Fruit fly (Drosophila melanogaster) Kc167 (cell line): Measurements from ENCODE around the gene nAChRalpha5.

Source experiments
- Myc ChIP-seq: fragments of >200 bp; optimal IDR thresholded peaks from 2 replicates; lab custom pipeline; 2017; ENCODE audit warnings: missing external identifiers
- Sin3A ChIP-seq: fragments of >200 bp; optimal IDR thresholded peaks from 2 replicates; lab custom pipeline; 2018; ENCODE audit warnings: missing external identifiers
- h ChIP-seq: fragments of >200 bp; optimal IDR thresholded peaks from 3 replicates; lab custom pipeline; 2018; ENCODE audit warnings: missing external identifiers
- insv ChIP-seq: fragments of >200 bp; optimal IDR thresholded peaks from 3 replicates; lab custom pipeline; 2018; ENCODE audit warnings: missing external identifiers
- psq ChIP-seq: fragments of >200 bp; optimal IDR thresholded peaks from 2 replicates; lab custom pipeline; 2017; ENCODE audit warnings: missing external identifiers
- ttk ChIP-seq: sonication (Bioruptor generic); optimal IDR thresholded peaks from 2 replicates; lab custom pipeline; 2017; ENCODE audit warnings: missing external identifiers

Gene nAChRalpha5

DNA sequence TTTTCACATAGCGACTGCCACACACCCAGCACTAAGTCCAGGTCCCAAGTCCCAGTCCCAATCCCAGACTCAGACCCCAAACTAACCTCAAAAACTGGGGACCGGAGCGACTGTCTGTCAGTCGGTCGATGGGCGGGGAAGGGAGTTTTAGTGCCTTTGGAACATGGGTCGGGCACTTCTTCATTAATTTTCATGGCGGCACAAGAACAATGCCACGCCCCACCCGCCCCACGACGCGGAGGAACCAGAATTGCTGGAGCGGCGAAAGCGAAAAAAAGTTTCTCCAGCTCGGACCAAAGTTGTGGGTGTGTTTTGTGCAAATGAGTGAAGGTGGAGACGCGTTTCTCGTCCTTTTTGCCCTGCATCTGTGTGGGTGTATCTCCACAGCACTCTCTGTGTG lies 73.2 kb downstream of the nAChRalpha5 start:
- TF ChIP-seq insv (lab: Kevin White, UChicago) (no peak), ttk (lab: Kevin White, UChicago) (no peak), Myc (lab: Kevin White, UChicago) (no peak), psq (lab: Kevin White, UChicago) (no peak), h (lab: Kevin White, UChicago) (no peak), Sin3A (lab: Kevin White, UChicago) (no peak)

DNA sequence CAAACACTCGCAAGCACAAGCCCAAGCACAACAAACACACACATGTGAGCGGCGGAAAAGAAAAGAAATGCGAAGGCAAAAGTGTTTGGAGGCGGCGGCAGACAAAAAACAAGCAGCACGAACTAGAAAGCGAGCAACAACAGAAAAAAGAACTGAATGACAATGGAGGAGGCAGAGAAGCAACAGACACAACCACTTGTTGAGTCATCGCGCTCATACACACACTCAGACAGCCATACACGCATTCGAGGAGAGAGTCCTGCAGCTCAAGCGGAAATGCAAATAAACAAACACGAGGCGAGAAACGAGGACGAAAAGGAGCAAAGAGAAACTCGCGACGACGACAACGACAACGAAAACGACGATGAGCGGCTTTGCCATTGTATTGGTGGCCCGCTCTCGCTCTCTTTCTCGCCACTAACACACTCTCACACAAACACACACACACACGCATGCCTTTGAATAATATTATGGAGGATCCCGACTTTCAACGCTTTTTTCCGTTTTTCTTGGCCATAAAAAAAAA lies 76.1 kb downstream of the nAChRalpha5 start:
- TF ChIP-seq Myc (lab: Kevin White, UChicago), result no peak
- no peak for TF ChIP-seq Sin3A (lab: Kevin White, UChicago)
- no peak for TF ChIP-seq h (lab: Kevin White, UChicago)
- no peak for TF ChIP-seq psq (lab: Kevin White, UChicago)
- TF ChIP-seq insv (lab: Kevin White, UChicago), result no peak
- no peak for TF ChIP-seq ttk (lab: Kevin White, UChicago)

DNA sequence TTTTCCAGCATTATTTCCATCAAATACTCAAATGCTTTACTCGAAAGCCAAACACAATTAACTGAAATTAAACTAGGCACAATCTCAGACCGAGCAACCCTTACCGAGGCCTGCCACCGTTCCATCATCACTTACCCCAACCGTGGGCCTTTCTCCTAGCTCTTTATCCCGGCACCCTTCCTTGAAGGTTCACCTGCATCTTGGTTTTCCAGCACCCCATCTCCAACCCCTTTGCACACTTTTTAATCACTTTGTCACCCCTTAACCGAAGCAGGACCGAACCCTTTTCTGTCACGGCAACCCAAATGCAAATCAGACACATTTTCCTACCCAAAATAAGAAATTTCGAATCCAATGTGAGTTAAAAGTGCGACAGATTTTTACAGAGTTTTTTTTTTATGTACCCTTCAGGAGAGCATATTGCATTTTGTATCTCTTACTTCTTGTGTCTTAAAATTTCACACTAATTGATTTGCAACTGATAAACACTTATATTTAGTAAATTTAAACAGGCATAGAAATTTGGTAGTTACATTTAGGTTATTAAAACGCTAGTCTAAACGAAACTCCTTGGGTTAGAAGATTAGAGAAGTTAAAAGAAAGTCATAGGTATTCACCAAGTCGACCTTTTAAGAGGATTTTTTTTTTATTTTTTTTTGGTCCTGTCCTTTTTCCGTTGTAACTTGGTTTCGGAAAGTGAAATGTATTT lies 80.9 kb downstream of the nAChRalpha5 start:
- TF ChIP-seq ttk (lab: Kevin White, UChicago) (no peak), Myc (lab: Kevin White, UChicago) (no peak), insv (lab: Kevin White, UChicago) (no peak), Sin3A (lab: Kevin White, UChicago) (no peak), psq (lab: Kevin White, UChicago) (no peak), h (lab: Kevin White, UChicago) (no peak)

DNA sequence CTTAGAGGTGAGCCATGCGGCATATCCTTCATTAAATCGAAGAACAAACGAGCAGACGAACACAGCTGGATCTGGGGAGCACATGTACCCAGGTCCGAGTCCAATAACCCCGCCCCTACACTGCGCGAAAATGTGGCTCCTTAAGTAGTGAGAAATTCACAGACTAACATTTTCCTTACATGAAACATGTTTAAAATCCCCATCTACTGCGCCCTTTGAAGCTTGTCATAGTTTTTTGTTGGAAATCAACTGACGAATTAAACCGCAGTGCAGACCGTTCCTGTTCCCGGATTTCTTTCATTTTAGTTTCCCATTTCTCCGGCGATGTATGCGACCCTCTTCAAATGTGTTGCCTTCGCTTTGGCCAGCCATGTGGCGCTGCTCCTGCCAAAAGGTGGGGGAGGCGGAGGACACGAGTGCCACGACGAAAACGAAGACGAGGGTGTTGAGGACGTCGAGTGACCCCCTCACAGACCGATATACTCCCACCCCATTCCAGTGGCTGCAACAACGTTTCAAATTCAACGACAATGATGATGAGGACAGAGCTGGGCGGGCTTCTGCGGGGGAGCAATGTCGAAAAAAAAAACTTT lies 82.9 kb downstream of the nAChRalpha5 start:
- no peak for TF ChIP-seq psq (lab: Kevin White, UChicago)
- TF ChIP-seq ttk (lab: Kevin White, UChicago), result no peak
- TF ChIP-seq h (lab: Kevin White, UChicago), result no peak
- TF ChIP-seq Sin3A (lab: Kevin White, UChicago), result no peak
- TF ChIP-seq Myc (lab: Kevin White, UChicago), result no peak
- TF ChIP-seq insv (lab: Kevin White, UChicago), result no peak

DNA sequence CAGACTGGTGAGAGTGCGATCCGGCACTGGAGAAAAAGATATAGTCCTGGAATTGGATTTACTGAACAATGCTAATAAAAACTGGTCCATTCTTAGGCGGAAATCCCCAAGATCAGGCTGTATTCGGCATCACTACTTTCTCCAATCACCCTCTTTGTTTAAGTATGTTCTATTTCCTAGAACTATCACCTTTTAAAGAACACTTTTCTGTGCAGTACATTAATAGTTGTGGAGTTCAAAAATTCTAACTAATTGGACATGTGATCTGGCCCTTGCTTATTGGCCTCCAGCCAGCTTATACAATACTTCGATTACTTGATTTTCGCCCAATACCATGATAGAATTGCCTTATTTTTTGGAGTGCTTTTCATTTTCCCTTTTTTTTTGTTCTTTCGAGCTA lies 83.6 kb downstream of the nAChRalpha5 start:
- TF ChIP-seq ttk (lab: Kevin White, UChicago), result no peak
- TF ChIP-seq Myc (lab: Kevin White, UChicago), result no peak

DNA sequence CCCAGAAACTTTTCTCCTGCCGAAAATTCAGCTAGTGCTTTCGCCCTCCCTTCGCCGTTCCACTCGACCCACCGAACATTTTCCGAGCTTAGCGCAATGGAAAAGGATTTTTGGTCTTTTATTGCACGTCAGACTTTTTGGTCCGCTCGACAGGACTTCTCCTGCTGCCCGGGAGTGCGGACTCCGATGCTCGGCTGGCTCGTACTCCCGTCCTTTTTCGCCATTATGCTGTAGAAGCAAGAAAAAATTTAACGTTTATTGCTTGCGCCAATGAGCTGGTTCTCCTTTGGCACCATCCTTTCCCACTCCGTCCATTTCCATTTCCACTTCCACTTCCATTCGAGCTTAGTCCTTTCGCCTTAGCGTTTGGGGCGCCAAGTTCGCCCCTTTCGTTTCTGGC lies 85.7 kb downstream of the nAChRalpha5 start:
- TF ChIP-seq ttk (lab: Kevin White, UChicago) (no peak), psq (lab: Kevin White, UChicago) (no peak), h (lab: Kevin White, UChicago) (no peak), Sin3A (lab: Kevin White, UChicago) (no peak), insv (lab: Kevin White, UChicago) (no peak), Myc (lab: Kevin White, UChicago) (no peak)

DNA sequence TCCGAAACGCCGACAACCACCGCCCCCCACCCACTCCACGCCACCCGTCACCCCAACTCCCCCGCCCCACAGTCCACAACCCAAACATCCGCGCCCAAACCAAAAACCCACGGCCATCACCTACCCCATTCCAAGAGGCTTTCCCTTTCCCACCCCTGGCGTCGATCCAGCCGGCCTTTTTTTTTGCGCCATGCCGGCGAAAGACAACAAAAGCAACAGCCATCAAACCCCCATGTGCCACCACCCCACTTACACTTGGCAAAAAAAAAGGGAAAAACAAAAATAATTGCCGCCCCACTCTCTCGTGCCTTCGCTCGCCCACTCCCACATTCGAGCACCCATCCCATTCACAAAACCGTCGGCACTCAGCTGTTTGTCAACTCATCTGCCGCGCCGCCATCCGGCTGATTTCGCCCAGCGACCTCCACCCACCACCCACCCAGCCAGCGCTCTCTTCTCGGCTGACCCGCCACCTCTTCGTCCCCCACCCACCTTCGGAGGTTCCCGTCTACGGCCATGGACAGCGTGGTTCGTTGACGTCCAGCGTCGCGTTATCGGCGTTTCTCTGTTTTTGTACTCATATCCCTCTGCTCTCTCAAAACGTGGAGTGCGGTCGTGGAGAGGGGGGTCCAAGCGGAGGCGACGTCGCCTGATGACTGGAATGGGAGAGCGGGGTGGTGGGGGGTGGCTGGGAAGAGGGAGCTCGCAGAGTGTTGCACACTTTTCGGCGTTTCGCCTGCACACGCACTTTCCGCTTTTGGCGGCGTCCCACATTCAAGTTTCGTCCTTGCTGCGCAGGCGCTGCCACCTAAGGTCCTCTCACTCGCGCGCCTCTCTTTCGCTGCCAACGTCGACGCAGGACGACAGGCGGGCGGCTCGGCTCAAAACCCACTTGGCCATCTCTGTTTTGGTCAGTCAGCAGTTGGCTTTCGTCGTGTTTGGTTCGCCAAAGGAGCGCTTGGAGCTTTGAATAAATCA lies 93.9 kb downstream of the nAChRalpha5 start:
- TF ChIP-seq psq (lab: Kevin White, UChicago) (no peak), Myc (lab: Kevin White, UChicago) (no peak), ttk (lab: Kevin White, UChicago) (no peak), Sin3A (lab: Kevin White, UChicago) (no peak), h (lab: Kevin White, UChicago) (no peak), insv (lab: Kevin White, UChicago) (no peak)

DNA sequence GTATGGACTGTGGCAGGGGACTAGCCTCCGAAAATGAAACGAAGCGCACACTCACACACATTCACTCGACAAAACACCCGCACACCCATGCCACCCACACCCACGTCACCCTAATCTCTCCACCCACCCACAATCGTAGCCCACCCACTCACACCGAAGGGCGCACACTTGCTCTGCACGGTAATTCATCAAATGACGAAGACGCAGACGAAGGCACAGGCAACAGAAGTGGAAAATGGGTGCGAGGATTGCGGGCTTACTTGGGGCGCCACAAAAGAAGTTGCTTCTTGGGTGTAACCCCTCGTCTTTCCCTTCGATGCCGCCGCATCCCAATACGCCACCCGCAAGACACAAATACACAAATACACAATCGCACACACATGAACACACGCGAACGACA lies 96.2 kb downstream of the nAChRalpha5 start:
- TF ChIP-seq psq (lab: Kevin White, UChicago) (no peak), insv (lab: Kevin White, UChicago) (no peak), h (lab: Kevin White, UChicago) (no peak), Myc (lab: Kevin White, UChicago) (no peak), Sin3A (lab: Kevin White, UChicago) (no peak), ttk (lab: Kevin White, UChicago) (no peak)

DNA sequence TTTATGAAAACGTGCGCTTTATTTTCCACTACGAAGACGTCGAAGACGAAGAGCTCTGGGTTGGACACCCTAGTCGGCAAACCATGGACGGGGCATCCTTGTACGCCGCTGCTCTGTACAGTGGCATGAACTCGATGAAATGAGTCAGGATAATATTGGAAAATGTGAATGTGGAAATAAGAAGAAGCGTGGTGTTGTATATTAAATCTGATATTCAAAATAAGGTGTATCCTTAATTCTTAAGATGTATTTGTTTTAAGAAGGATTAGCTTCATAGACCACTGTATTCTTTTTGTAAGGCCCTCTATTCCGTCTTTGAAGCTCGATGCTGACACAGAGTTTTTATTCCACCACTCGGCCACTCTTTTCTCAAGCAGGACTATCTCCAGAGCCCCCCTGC lies 101.3 kb downstream of the nAChRalpha5 start:
- TF ChIP-seq psq (lab: Kevin White, UChicago), result no peak
- TF ChIP-seq Myc (lab: Kevin White, UChicago), result no peak
- TF ChIP-seq Sin3A (lab: Kevin White, UChicago), result no peak
- TF ChIP-seq ttk (lab: Kevin White, UChicago), result no peak
- no peak for TF ChIP-seq insv (lab: Kevin White, UChicago)
- TF ChIP-seq h (lab: Kevin White, UChicago), result no peak

DNA sequence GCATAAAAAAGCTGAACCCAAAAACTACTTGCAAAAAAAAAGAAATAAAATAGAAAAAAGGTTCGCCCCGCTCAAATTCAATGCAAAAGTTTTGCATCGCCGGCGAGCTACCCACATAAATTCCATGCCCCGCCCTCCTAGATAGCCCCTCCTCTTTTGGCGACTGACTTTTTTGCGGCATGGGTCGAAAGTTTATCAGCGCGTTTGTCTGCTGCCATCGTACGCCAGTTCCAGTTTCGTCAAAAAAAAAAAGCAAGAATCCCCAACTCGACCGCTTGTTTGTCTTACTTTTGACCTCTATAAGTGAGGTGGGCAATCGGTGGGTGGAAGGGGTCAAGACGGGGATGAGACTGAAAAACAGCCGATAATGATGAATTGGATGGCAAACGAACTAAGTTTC lies 102.9 kb downstream of the nAChRalpha5 start:
- TF ChIP-seq insv (lab: Kevin White, UChicago), result no peak
- no peak for TF ChIP-seq h (lab: Kevin White, UChicago)
- no peak for TF ChIP-seq Sin3A (lab: Kevin White, UChicago)
- no peak for TF ChIP-seq Myc (lab: Kevin White, UChicago)
- no peak for TF ChIP-seq ttk (lab: Kevin White, UChicago)
- no peak for TF ChIP-seq psq (lab: Kevin White, UChicago)
